Worm (Caenorhabditis elegans): ENCODE data around the gene Y57E12AL.1.
"Not testable (repeated sequence)": the region's sequence is repeated elsewhere in the genome, so short reads cannot be mapped to it uniquely, and the experiment has no call there.

Y57E12AL.1 gene

DNA sequence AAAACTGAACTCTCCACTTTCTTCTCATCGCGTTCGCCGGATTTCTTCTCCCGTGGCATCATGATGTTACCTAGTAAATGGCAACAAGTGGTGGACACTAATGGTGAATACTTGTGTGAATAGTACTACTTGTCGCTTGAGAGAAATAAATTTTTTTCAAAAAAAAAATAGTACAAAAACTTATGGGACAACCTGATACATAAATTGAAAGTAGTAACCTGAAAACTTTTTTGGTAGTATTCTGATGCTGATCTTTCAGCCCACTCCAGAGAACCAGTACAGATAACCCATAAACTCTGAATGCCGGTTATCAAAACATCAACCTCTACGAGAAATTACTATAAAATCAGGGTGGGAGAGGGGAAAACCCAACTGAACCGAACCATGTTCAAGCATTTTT is 2.5 kb upstream of the Y57E12AL.1 start, which contains the start of gene Y57E12AL.2:
Gene Y57E12AL.2, plus strand, starts transcription at position 301 of the 400 bp plus-strand sequence.
- TF ChIP-seq nhr-21, ceh-16, mdl-1 (tag; optimal IDR thresholded peaks at IDR 0.05): not testable (repeated sequence)

DNA sequence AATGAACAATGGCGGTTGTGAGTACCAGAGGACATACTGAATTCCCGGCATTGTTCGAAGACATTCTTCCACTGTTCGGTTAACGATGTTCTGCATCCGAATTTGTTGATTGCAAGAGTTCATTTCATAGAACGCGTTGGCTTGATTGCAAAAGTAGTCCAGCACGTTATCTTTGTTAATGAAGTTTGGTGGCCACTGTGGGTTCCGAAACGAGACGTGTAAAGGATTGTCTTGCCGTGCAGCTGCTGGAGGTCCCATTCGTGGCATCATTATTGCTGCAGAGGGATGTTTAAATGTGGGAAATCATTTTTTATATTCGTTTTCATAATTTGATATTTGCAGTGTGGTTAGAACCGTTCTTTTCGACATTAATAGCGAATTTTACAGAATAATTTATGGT is 980 bp upstream of the Y57E12AL.1 start, which contains the start of gene mdt-6:
Gene mdt-6, minus strand, starts transcription at position 275 of the 400 bp plus-strand sequence.
- TF ChIP-seq skn-1 (tag; optimal IDR thresholded peaks at IDR 0.05) (no peak), nhr-237 (tag; optimal IDR thresholded peaks at IDR 0.05) (no peak), blmp-1 (tag; optimal IDR thresholded peaks at IDR 0.05; ENCODE audit: insufficient read depth) (no peak), mab-5 (tag; optimal IDR thresholded peaks at IDR 0.05) (no peak), elt-3 (tag; optimal IDR thresholded peaks at IDR 0.05) (no peak), fos-1 (tag; optimal IDR thresholded peaks at IDR 0.05) (no peak), peb-1 (tag; optimal IDR thresholded peaks at IDR 0.05) (no peak), lin-13 (GFP tag; optimal IDR thresholded peaks at IDR 0.05) (no peak), alr-1 (tag; optimal IDR thresholded peaks at IDR 0.05) (no peak), unc-39 (tag; optimal IDR thresholded peaks at IDR 0.05) (no peak), lin-11 (tag; optimal IDR thresholded peaks at IDR 0.05) (no peak), ztf-1 (GFP tag; conservative IDR thresholded peaks at IDR 0.05) (no peak), dmd-4 (tag; optimal IDR thresholded peaks at IDR 0.05) (no peak), ceh-16 (tag; optimal IDR thresholded peaks at IDR 0.05) (no peak), nhr-12 (tag; optimal IDR thresholded peaks at IDR 0.05) (no peak)

DNA sequence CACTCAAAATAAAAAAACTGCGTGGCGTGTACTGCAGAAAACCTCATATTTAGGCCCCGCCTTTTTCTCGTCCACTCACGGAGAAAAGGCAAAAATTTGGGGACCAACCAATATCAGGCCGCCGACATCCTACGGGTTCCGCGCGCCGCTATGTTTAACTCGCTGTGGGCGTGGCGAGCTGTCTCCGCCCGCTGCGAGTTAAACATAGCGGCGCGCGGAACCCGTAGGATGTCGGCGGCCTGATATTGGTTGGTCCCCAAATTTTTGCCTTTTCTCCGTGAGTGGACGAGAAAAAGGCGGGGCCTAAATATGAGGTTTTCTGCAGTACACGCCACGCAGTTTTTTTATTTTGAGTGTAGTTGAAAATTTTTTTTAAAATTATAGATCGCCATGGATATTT is 2.5 kb downstream of the Y57E12AL.1 start, which contains the start of gene tmem-258:
Gene tmem-258, plus strand, starts transcription at position 385 of the 400 bp plus-strand sequence.
- not testable (repeated sequence) for TF ChIP-seq ama-1 (optimal IDR thresholded peaks at IDR 0.05); unc-39 (tag; optimal IDR thresholded peaks at IDR 0.05); elt-1 (tag; optimal IDR thresholded peaks at IDR 0.05)

DNA sequence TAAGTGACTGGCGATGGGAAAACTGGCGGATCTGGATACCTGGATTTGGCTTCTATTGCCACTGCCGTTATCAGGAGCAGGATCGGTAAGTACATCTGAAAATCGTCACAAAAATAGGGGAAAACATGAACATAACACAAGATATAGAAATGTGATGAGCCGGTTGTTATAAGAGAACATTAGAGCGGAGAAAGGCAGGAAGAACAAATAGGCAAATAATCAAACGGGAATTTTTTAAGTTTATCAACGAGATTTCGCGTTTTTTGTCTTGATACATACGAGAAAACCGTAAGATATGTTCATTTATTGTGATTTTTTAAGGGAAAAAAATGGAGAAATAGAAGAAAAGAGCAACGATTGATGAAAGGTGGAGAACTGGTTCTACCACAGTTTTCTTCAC is 4.9 kb downstream of the Y57E12AL.1 start, which contains the start of gene Y57E12AR.1:
Gene Y57E12AR.1, minus strand, starts transcription at position 101 of the 400 bp plus-strand sequence.
- TF ChIP-seq skn-1 (tag; optimal IDR thresholded peaks at IDR 0.05) (no peak), ztf-4 (tag; optimal IDR thresholded peaks at IDR 0.05) (no peak), elt-1 (tag; optimal IDR thresholded peaks at IDR 0.05) (no peak), unc-39 (tag; optimal IDR thresholded peaks at IDR 0.05) (no peak), lin-11 (tag; optimal IDR thresholded peaks at IDR 0.05) (no peak), nhr-21 (tag; optimal IDR thresholded peaks at IDR 0.05) (no peak), nhr-6 (tag; optimal IDR thresholded peaks at IDR 0.05) (no peak), nhr-77 (tag; optimal IDR thresholded peaks at IDR 0.05) (no peak), nhr-25 (tag; optimal IDR thresholded peaks at IDR 0.05) (no peak), nhr-11 (tag; optimal IDR thresholded peaks at IDR 0.05) (no peak), mbf-1 (tag; optimal IDR thresholded peaks at IDR 0.05) (no peak), nhr-23 (tag; optimal IDR thresholded peaks at IDR 0.05) (no peak)

DNA sequence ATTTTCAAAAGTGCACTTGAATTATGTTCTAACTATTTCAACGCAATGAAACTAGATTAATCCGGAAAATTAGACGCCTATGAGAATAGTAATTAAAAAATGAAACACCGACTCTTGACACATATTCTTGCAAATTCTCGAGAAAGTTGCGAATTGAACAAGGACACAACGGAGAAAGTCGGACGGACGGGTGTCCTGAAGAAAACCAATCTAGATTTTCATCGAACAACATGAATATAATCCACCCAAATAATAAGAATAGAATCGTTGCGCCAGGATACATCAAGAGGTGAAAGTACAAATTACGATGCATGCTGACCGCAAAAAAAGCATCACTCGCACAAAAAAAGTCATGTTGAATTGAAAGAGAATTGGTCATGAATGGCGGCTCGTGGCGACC is 8.5 kb downstream of the Y57E12AL.1 start:
- TF ChIP-seq peb-1 (tag; optimal IDR thresholded peaks at IDR 0.05) (no peak), crh-2 (tag; optimal IDR thresholded peaks at IDR 0.05) (no peak), Y55F3AM.14 (GFP tag; optimal IDR thresholded peaks at IDR 0.05) (no peak)

DNA sequence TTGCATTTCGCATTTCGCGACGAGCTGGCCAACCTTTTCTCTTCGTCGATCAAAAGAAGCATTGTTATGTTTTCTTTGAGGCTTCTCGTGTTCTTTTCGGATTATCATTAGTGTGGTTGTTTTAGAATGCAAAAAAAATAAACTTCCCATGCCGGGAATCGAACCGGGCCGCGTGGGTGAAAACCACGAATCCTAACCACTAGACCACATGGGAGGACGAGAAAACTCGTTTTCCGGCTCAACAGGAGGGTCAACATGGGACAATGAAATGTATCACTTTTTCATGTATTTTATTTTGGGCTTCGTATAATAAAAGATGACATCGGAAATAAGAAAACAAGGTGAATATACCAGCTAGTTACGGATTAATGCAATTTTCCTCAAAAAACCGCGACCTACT is 9.3 kb downstream of the Y57E12AL.1 start:
- TF ChIP-seq unc-55 (GFP tag; optimal IDR thresholded peaks at IDR 0.05) (no peak), unc-39 (tag; optimal IDR thresholded peaks at IDR 0.05) (no peak), unc-62 (GFP tag; optimal IDR thresholded peaks at IDR 0.05) (no peak), ztf-11 (tag; optimal IDR thresholded peaks at IDR 0.05) (no peak), aly-2 (tag; optimal IDR thresholded peaks at IDR 0.05) (no peak), skn-1 (tag; optimal IDR thresholded peaks at IDR 0.05) (no peak), fos-1 (tag; optimal IDR thresholded peaks at IDR 0.05) (no peak), crh-2 (tag; optimal IDR thresholded peaks at IDR 0.05) (no peak), zag-1 (tag; optimal IDR thresholded peaks at IDR 0.05) (no peak), nhr-129 (tag; optimal IDR thresholded peaks at IDR 0.05) (no peak), peb-1 (tag; optimal IDR thresholded peaks at IDR 0.05) (no peak), sma-9 (GFP tag; optimal IDR thresholded peaks at IDR 0.05) (no peak), sma-9 (tag; optimal IDR thresholded peaks at IDR 0.05) (no peak), lin-13 (GFP tag; optimal IDR thresholded peaks at IDR 0.05) (no peak), nhr-21 (tag; optimal IDR thresholded peaks at IDR 0.05) (no peak), sem-4 (tag; optimal IDR thresholded peaks at IDR 0.05) (no peak), gmeb-1 (tag; optimal IDR thresholded peaks at IDR 0.05) (no peak), sma-3 (GFP tag; optimal IDR thresholded peaks at IDR 0.05) (no peak), C34F6.9 (tag; optimal IDR thresholded peaks at IDR 0.05) (no peak), mab-5 (tag; optimal IDR thresholded peaks at IDR 0.05) (no peak), nhr-237 (tag; optimal IDR thresholded peaks at IDR 0.05) (no peak)

All from whole organism, L2 larva.